Worm (Caenorhabditis elegans) whole organism, midembryonic: ENCODE measurements around the gene F52D2.12.

Source experiments
- T22C8.4 ChIP-seq: fragments of 200-800 bp; sonication (Bioruptor generic); IDR thresholded peaks from 2 replicates; pipeline ENCODE4 v1.3.6; 2022; ENCODE audit warnings: missing genetic modification characterization, missing compliant biosample characterization
- cog-1 ChIP-seq: sonication (generic microtip); optimal IDR thresholded peaks from 2 replicates; lab custom pipeline; 2016; ENCODE audit warnings: missing genetic modification characterization, missing compliant biosample characterization
- flt-1 ChIP-seq: fragments of 200-800 bp; sonication (Bioruptor generic); IDR thresholded peaks from 2 replicates; pipeline ENCODE4 v1.3.6; 2022; ENCODE audit warnings: missing genetic modification characterization, missing compliant biosample characterization
- klf-2 ChIP-seq: fragments of 200-800 bp; sonication (Bioruptor generic); conservative IDR thresholded peaks from 2 replicates; pipeline ENCODE4 v1.3.6; 2022; ENCODE audit warnings: missing genetic modification reagents, missing genetic modification characterization, missing compliant biosample characterization
- med-1 ChIP-seq: sonication (generic microtip); optimal IDR thresholded peaks from 2 replicates; lab custom pipeline; 2017; ENCODE audit warnings: missing genetic modification characterization, mild to moderate bottlenecking, missing compliant biosample characterization, antibody characterized with exemption, missing genetic modification reagents; ENCODE audit not compliant: insufficient read depth
- ref-1 ChIP-seq: fragments of 200-800 bp; sonication (Bioruptor generic); conservative IDR thresholded peaks from 2 replicates; pipeline ENCODE4 v1.3.6; 2022; ENCODE audit warnings: missing genetic modification reagents, missing genetic modification characterization, missing compliant biosample characterization
- ztf-23 ChIP-seq: fragments of 200-800 bp; sonication (Bioruptor generic); IDR thresholded peaks from 2 replicates; pipeline ENCODE4 v1.3.6; 2022; ENCODE audit warnings: missing genetic modification reagents, missing genetic modification characterization, missing compliant biosample characterization
- ztf-29 ChIP-seq: fragments of 200-800 bp; sonication (Bioruptor generic); IDR thresholded peaks from 2 replicates; pipeline ENCODE4 v1.3.6; 2022; ENCODE audit warnings: missing genetic modification reagents, missing genetic modification characterization, missing compliant biosample characterization

- no peak for TF ChIP-seq med-1 (GFP tag; lab: Kevin White, UChicago)
- no peak for TF ChIP-seq flt-1
- no peak for TF ChIP-seq ztf-29 (GFP tag; lab: Robert Waterston, UW)
- no peak for TF ChIP-seq cog-1 (tag; lab: Kevin White, UChicago)
- TF ChIP-seq klf-2 (GFP tag; lab: Robert Waterston, UW), result no peak
- no peak for TF ChIP-seq ztf-23 (GFP tag; lab: Robert Waterston, UW)
- no peak for TF ChIP-seq ref-1 (GFP tag; lab: Robert Waterston, UW)
- no peak for TF ChIP-seq T22C8.4 (GFP tag; lab: Robert Waterston, UW)
Measured at ce11 chrX:1974699-1975098, 3.1 kb upstream of the F52D2.12 start, which contains the start of gene F52D2.5.
